Worm (Caenorhabditis elegans) whole organism, L3 larva: Measurements from ENCODE around the gene C15B12.1.

Experiments
- ama-1 ChIP-seq: fragments of 150-350 bp; optimal IDR thresholded peaks from 2 replicates; lab custom pipeline; 2018
- ceh-82 ChIP-seq: fragments of 150-350 bp; optimal IDR thresholded peaks from 2 replicates; lab custom pipeline; 2014; ENCODE audit warnings: missing biosample characterization, missing genetic modification characterization
- elt-1 ChIP-seq: fragments of 150-350 bp; optimal IDR thresholded peaks from 2 replicates; lab custom pipeline; 2014; ENCODE audit warnings: missing biosample characterization, missing genetic modification characterization
- nfya-1 ChIP-seq: sonication (generic microtip); optimal IDR thresholded peaks from 2 replicates; lab custom pipeline; 2017; ENCODE audit warnings: missing genetic modification characterization, mild to moderate bottlenecking, missing compliant biosample characterization, antibody characterized with exemption, moderate library complexity; ENCODE audit not compliant: insufficient read depth
- nhr-23 ChIP-seq: fragments of 150-350 bp; optimal IDR thresholded peaks from 2 replicates; lab custom pipeline; 2014; ENCODE audit warnings: missing biosample characterization, missing genetic modification reagents, missing genetic modification characterization
- nhr-237 ChIP-seq: fragments of 150-350 bp; optimal IDR thresholded peaks from 2 replicates; lab custom pipeline; 2014; ENCODE audit warnings: missing biosample characterization, missing genetic modification characterization
- nhr-76 ChIP-seq: fragments of 150-350 bp; sonication (generic microtip); optimal IDR thresholded peaks from 5 replicates; lab custom pipeline; 2014; ENCODE audit warnings: missing biosample characterization, missing genetic modification characterization
- pha-4 ChIP-seq: fragments of 150-350 bp; optimal IDR thresholded peaks from 2 replicates; lab custom pipeline; 2014; ENCODE audit warnings: missing biosample characterization, missing genetic modification reagents, missing genetic modification characterization
- tbx-2 ChIP-seq: sonication (generic microtip); optimal IDR thresholded peaks from 2 replicates; lab custom pipeline; 2016; ENCODE audit warnings: mild to moderate bottlenecking, missing genetic modification characterization, missing compliant biosample characterization
- unc-62 ChIP-seq: fragments of 150-350 bp; sonication (generic microtip); optimal IDR thresholded peaks from 4 replicates; lab custom pipeline; 2014; ENCODE audit warnings: missing biosample characterization, missing genetic modification reagents, missing genetic modification characterization

DNA sequence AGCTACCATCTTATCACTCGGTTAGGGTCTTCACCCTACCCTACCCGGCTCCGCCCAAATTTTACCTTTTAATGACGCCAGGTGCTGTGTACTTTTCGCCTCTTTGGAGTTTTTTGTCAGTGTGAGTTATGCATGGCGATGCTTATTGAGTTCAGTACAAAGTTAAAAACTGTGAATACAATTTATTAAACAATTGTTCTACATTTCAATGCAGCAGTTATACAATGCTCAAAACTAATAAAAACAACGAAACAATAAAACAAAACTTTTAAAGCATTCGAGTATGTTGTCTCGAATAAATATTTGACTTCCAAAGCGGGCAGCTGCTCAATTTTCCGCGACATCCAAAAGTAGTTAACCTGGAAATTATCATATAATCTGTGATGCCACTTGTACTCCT, 46.1 kb upstream of the C15B12.1 start, which contains the start of gene ctsa-2:
- no peak for TF ChIP-seq unc-62 (GFP tag; lab: Kevin White, UChicago)
- no peak for TF ChIP-seq nfya-1 (tag; lab: Kevin White, UChicago)
- TF ChIP-seq ama-1 (lab: Kevin White, UChicago) = no peak
- no peak for TF ChIP-seq tbx-2 (tag; lab: Kevin White, UChicago)
- TF ChIP-seq nhr-76 (tag; lab: Kevin White, UChicago) = no peak
- no peak for TF ChIP-seq ceh-82 (tag; lab: Kevin White, UChicago)
- no peak for TF ChIP-seq pha-4 (tag; lab: Kevin White, UChicago)
- TF ChIP-seq nhr-237 = no peak
- no peak for TF ChIP-seq elt-1 (tag; lab: Kevin White, UChicago)
- TF ChIP-seq nhr-23 = no peak
